Fruit fly (Drosophila melanogaster) whole organism, embryonic: ENCODE results near the gene CG17646.

ENCODE experiments used
- Asciz ChIP-seq: fragments of 200-800 bp; sonication (Bioruptor generic); optimal IDR thresholded peaks from 2 replicates; lab custom pipeline; 2017; ENCODE audit warnings: missing biosample characterization, mild to moderate bottlenecking, missing genetic modification characterization, missing genetic modification reagents
- Blimp-1 ChIP-seq: fragments of 200-800 bp; sonication (Bioruptor generic); optimal IDR thresholded peaks from 3 replicates; lab custom pipeline; 2018; ENCODE audit warnings: missing biosample characterization, missing genetic modification characterization, mild to moderate bottlenecking, moderate library complexity, missing genetic modification reagents
- Bteb2 ChIP-seq: fragments of 200-800 bp; sonication (Bioruptor generic); optimal IDR thresholded peaks from 2 replicates; lab custom pipeline; 2016; ENCODE audit warnings: missing biosample characterization, missing genetic modification characterization
- C15 ChIP-seq: fragments of 200-800 bp; sonication (Bioruptor generic); IDR thresholded peaks from 3 replicates; pipeline ENCODE4 v1.3.6; 2022; ENCODE audit warnings: missing biosample characterization, missing genetic modification characterization
- CG10543 ChIP-seq: fragments of 200-800 bp; sonication (Bioruptor generic); optimal IDR thresholded peaks from 3 replicates; lab custom pipeline; 2017; ENCODE audit warnings: missing biosample characterization, mild to moderate bottlenecking, missing genetic modification characterization, moderate library complexity
- CG15514 ChIP-seq: fragments of 200-800 bp; sonication (Bioruptor generic); optimal IDR thresholded peaks from 3 replicates; lab custom pipeline; 2017; ENCODE audit warnings: missing biosample characterization, missing genetic modification characterization, mild to moderate bottlenecking, moderate library complexity, missing genetic modification reagents
- CG2116 ChIP-seq: fragments of 200-800 bp; sonication (Bioruptor generic); optimal IDR thresholded peaks from 3 replicates; lab custom pipeline; 2018; ENCODE audit warnings: missing biosample characterization, mild to moderate bottlenecking, missing genetic modification characterization
- CG2875 ChIP-seq: fragments of 200-800 bp; sonication (Bioruptor generic); optimal IDR thresholded peaks from 2 replicates; lab custom pipeline; 2017; ENCODE audit warnings: missing biosample characterization, mild to moderate bottlenecking, missing genetic modification characterization, missing genetic modification reagents
- CG3065 ChIP-seq: fragments of 200-800 bp; sonication (Bioruptor generic); optimal IDR thresholded peaks from 2 replicates; lab custom pipeline; 2016; ENCODE audit warnings: missing biosample characterization, missing genetic modification characterization
- CG31365 ChIP-seq: fragments of 200-800 bp; sonication (Bioruptor generic); optimal IDR thresholded peaks from 2 replicates; lab custom pipeline; 2018; ENCODE audit warnings: missing biosample characterization, mild to moderate bottlenecking, missing genetic modification characterization
- CG33557 ChIP-seq: fragments of 200-800 bp; sonication (Bioruptor generic); optimal IDR thresholded peaks from 2 replicates; lab custom pipeline; 2019; ENCODE audit warnings: missing biosample characterization, mild to moderate bottlenecking, missing genetic modification characterization, moderate library complexity
- CG7271 ChIP-seq: fragments of 200-800 bp; sonication (Bioruptor generic); optimal IDR thresholded peaks from 2 replicates; lab custom pipeline; 2018; ENCODE audit warnings: missing biosample characterization, mild to moderate bottlenecking, missing genetic modification characterization, moderate library complexity
- CG7357 ChIP-seq: fragments of 200-800 bp; sonication (Bioruptor generic); IDR thresholded peaks from 3 replicates; pipeline ENCODE4 v1.3.6; 2022; ENCODE audit warnings: missing biosample characterization, missing genetic modification characterization
- CG9609 ChIP-seq: fragments of 200-800 bp; sonication (Bioruptor generic); optimal IDR thresholded peaks from 3 replicates; lab custom pipeline; 2016; ENCODE audit warnings: missing biosample characterization, missing genetic modification characterization
- CHES-1-like ChIP-seq: fragments of 200-800 bp; sonication (Bioruptor generic); optimal IDR thresholded peaks from 2 replicates; lab custom pipeline; 2016; ENCODE audit warnings: missing biosample characterization, missing genetic modification characterization
- Dbx ChIP-seq: fragments of 200-800 bp; sonication (Bioruptor generic); IDR thresholded peaks from 3 replicates; pipeline ENCODE4 v1.3.6; 2022; ENCODE audit warnings: missing biosample characterization, missing genetic modification characterization
- Dip2 ChIP-seq: fragments of 200-800 bp; sonication (Bioruptor generic); IDR thresholded peaks from 2 replicates; pipeline ENCODE4 v1.3.6; 2022; ENCODE audit warnings: missing biosample characterization, missing genetic modification characterization
- Dip3 ChIP-seq: fragments of 200-800 bp; sonication (Bioruptor generic); optimal IDR thresholded peaks from 3 replicates; lab custom pipeline; 2016; ENCODE audit warnings: missing biosample characterization, missing genetic modification characterization
- ERR ChIP-seq: fragments of 200-800 bp; sonication (Bioruptor generic); optimal IDR thresholded peaks from 2 replicates; lab custom pipeline; 2016; ENCODE audit warnings: missing biosample characterization, missing genetic modification characterization
- Ets65A ChIP-seq: fragments of 200-800 bp; sonication (Bioruptor generic); peaks from one replicate; lab custom pipeline; 2016; ENCODE audit warnings: missing biosample characterization, missing genetic modification characterization
- Fer3 ChIP-seq: fragments of 200-800 bp; sonication (Bioruptor generic); optimal IDR thresholded peaks from 2 replicates; lab custom pipeline; 2018; ENCODE audit warnings: missing biosample characterization, mild to moderate bottlenecking, missing genetic modification characterization, moderate library complexity
- HHEX ChIP-seq: fragments of 200-800 bp; sonication (Bioruptor generic); optimal IDR thresholded peaks from 3 replicates; lab custom pipeline; 2017; ENCODE audit warnings: missing biosample characterization, mild to moderate bottlenecking, missing genetic modification characterization, missing genetic modification reagents
- Kr ChIP-seq: fragments of 200-800 bp; sonication (Bioruptor generic); optimal IDR thresholded peaks from 2 replicates; lab custom pipeline; 2017; ENCODE audit warnings: missing biosample characterization, mild to moderate bottlenecking, missing genetic modification characterization
- MTF-1 ChIP-seq: fragments of 200-800 bp; sonication (Bioruptor generic); optimal IDR thresholded peaks from 2 replicates; lab custom pipeline; 2018; ENCODE audit warnings: missing biosample characterization, mild to moderate bottlenecking, missing genetic modification characterization, borderline replicate concordance
- Med ChIP-seq: fragments of 200-800 bp; sonication (Bioruptor generic); peaks from one replicate; lab custom pipeline; 2016; ENCODE audit warnings: missing biosample characterization, missing genetic modification characterization, mild to moderate bottlenecking, inconsistent platforms, moderate library complexity
- Mrtf ChIP-seq: fragments of 200-800 bp; sonication (Bioruptor generic); IDR thresholded peaks from 3 replicates; pipeline ENCODE4 v1.3.6; 2022; ENCODE audit warnings: missing biosample characterization, missing genetic modification characterization
- Myb ChIP-seq: fragments of 200-800 bp; sonication (Bioruptor generic); optimal IDR thresholded peaks from 2 replicates; lab custom pipeline; 2016; ENCODE audit warnings: missing biosample characterization, missing genetic modification characterization
- Pdp1 ChIP-seq, 2 experiments: fragments of 200-800 bp; sonication (Bioruptor generic); optimal IDR thresholded peaks; 3 replicates each; lab custom pipeline; 2016; ENCODE audit warnings: missing biosample characterization in 2 of 2, missing genetic modification characterization in 2 of 2, mild to moderate bottlenecking in 1 of 2, moderate library complexity in 1 of 2
- Sox100B ChIP-seq: fragments of 200-800 bp; sonication (Bioruptor generic); optimal IDR thresholded peaks from 3 replicates; lab custom pipeline; 2018; ENCODE audit warnings: missing biosample characterization, mild to moderate bottlenecking, missing genetic modification characterization
- Xbp1 ChIP-seq: fragments of 200-800 bp; sonication (Bioruptor generic); optimal IDR thresholded peaks from 3 replicates; lab custom pipeline; 2016; ENCODE audit warnings: missing biosample characterization, mild to moderate bottlenecking, missing genetic modification characterization
- ci ChIP-seq: fragments of 200-800 bp; sonication (Bioruptor generic); IDR thresholded peaks from 3 replicates; pipeline ENCODE4 v1.3.6; 2022; ENCODE audit warnings: missing biosample characterization, missing genetic modification characterization
- crol ChIP-seq: fragments of 200-800 bp; sonication (Bioruptor generic); IDR thresholded peaks from 2 replicates; pipeline ENCODE4 v1.3.6; 2022; ENCODE audit warnings: missing biosample characterization, missing genetic modification characterization
- cwo ChIP-seq: fragments of 200-800 bp; sonication (Bioruptor generic); optimal IDR thresholded peaks from 3 replicates; lab custom pipeline; 2017; ENCODE audit warnings: missing biosample characterization, missing genetic modification characterization, mild to moderate bottlenecking, moderate library complexity, missing genetic modification reagents
- danr ChIP-seq: fragments of 200-800 bp; sonication (Bioruptor generic); IDR thresholded peaks from 2 replicates; pipeline ENCODE4 v1.3.6; 2022; ENCODE audit warnings: missing biosample characterization, missing genetic modification characterization
- exex ChIP-seq: fragments of 200-800 bp; sonication (Bioruptor generic); optimal IDR thresholded peaks from 4 replicates; lab custom pipeline; 2018; ENCODE audit warnings: missing biosample characterization, mild to moderate bottlenecking, missing genetic modification characterization, moderate library complexity
- fu2 ChIP-seq: fragments of 200-800 bp; sonication (Bioruptor generic); optimal IDR thresholded peaks from 2 replicates; lab custom pipeline; 2016; ENCODE audit warnings: missing biosample characterization, missing genetic modification characterization
- gcm2 ChIP-seq: fragments of 200-800 bp; sonication (Bioruptor generic); optimal IDR thresholded peaks from 2 replicates; lab custom pipeline; 2016; ENCODE audit warnings: missing biosample characterization, missing genetic modification characterization
- kni ChIP-seq: fragments of 200-800 bp; sonication (Bioruptor generic); optimal IDR thresholded peaks from 3 replicates; lab custom pipeline; 2017; ENCODE audit warnings: mild to moderate bottlenecking, missing biosample characterization, missing genetic modification reagents, missing genetic modification characterization
- mirr ChIP-seq: fragments of 200-800 bp; sonication (Bioruptor generic); optimal IDR thresholded peaks from 3 replicates; lab custom pipeline; 2018; ENCODE audit warnings: missing biosample characterization, mild to moderate bottlenecking, missing genetic modification characterization
- sc ChIP-seq, 3 experiments: fragments of >200 bp in 2 of 3; fragments of 200-800 bp in 1 of 3; sonication (Bioruptor generic) in 1 of 3; optimal IDR thresholded peaks; 2 replicates in 2 of 3; 3 replicates in 1 of 3; lab custom pipeline; 2017; ENCODE audit warnings: mild to moderate bottlenecking in 1 of 3, missing biosample characterization in 1 of 3, missing genetic modification characterization in 1 of 3, missing genetic modification reagents in 1 of 3
- sob ChIP-seq: fragments of 200-800 bp; sonication (Bioruptor generic); IDR thresholded peaks from 2 replicates; pipeline ENCODE4 v1.3.6; 2022; ENCODE audit warnings: missing biosample characterization, missing genetic modification characterization
- stc ChIP-seq: fragments of 200-800 bp; sonication (Bioruptor generic); IDR thresholded peaks from 2 replicates; pipeline ENCODE4 v1.3.6; 2022; ENCODE audit warnings: missing biosample characterization, missing genetic modification characterization
- tio ChIP-seq: fragments of 200-800 bp; sonication (Bioruptor generic); optimal IDR thresholded peaks from 2 replicates; lab custom pipeline; 2017; ENCODE audit warnings: missing biosample characterization, missing genetic modification characterization, inconsistent platforms
- zfh1 ChIP-seq: fragments of 200-800 bp; sonication (Bioruptor generic); IDR thresholded peaks from 3 replicates; pipeline ENCODE4 v1.3.6; 2022; ENCODE audit warnings: missing biosample characterization, missing genetic modification characterization

CG17646 gene

dm6 chr2L:1720846-1721506 lies 11.3 kb upstream of the CG17646 start (continued):
- TF ChIP-seq mirr (GFP tag; lab: Kevin White, UChicago) (peak; percentile 44), sc (optimal IDR thresholded peaks at IDR 0.05; lab: Kevin White, UChicago) (no peak), sc (GFP tag; optimal IDR thresholded peaks at IDR 0.05; lab: Kevin White, UChicago) (no peak), exex (tag; lab: Kevin White, UChicago) (peak; percentile 58), CHES-1-like (GFP tag; lab: Kevin White, UChicago) (no peak), ci (GFP tag; lab: Robert Waterston, UW) (no peak), CG10543 (peak; percentile 34), Blimp-1 (GFP tag; lab: Kevin White, UChicago) (no peak), CG33557 (GFP tag; lab: Kevin White, UChicago) (no peak), crol (GFP tag; lab: Robert Waterston, UW) (peak; percentile 26; the same call in 1 of the 2 replicates), cwo (peak; percentile 81)

DNA sequence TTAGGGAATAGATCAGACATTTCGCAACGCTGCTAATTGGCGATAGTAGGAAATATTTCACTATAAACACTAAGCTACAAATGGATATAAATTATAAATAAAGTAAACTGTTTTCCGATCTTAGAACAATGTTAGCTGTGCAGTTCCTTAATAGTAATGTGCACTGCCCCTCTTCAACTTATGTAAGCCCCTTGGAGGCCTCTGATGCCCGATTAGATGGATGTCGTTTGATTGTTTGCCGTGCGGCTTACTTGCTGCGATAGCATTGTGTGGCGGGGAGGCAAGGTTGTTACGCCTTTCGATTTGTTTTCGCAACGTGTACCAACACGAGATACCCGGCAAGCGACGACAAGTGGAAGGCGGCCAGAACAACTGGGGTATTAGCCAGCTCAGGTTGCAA lies 10.1 kb upstream of the CG17646 start:
- no peak for TF ChIP-seq CG2116 (GFP tag; lab: Kevin White, UChicago)
- 0 out of 2 replicates have a peak, but pooled peaks have one; percentile 10 for TF ChIP-seq stc (GFP tag; lab: Robert Waterston, UW)
- peak; percentile 7 for TF ChIP-seq Med (GFP tag; lab: Kevin White, UChicago)
- no peak for TF ChIP-seq Sox100B (GFP tag; lab: Kevin White, UChicago)
- peak in 1 of 2 experiments; percentile 36 for TF ChIP-seq Pdp1 (GFP tag; optimal IDR thresholded peaks at IDR 0.05; lab: Kevin White, UChicago)
- TF ChIP-seq Ets65A = peak; percentile 15
- TF ChIP-seq gcm2 (GFP tag; lab: Kevin White, UChicago) = no peak
- TF ChIP-seq danr (GFP tag; lab: Robert Waterston, UW) = no peak
- TF ChIP-seq, all 482 proteins: peak for 4

DNA sequence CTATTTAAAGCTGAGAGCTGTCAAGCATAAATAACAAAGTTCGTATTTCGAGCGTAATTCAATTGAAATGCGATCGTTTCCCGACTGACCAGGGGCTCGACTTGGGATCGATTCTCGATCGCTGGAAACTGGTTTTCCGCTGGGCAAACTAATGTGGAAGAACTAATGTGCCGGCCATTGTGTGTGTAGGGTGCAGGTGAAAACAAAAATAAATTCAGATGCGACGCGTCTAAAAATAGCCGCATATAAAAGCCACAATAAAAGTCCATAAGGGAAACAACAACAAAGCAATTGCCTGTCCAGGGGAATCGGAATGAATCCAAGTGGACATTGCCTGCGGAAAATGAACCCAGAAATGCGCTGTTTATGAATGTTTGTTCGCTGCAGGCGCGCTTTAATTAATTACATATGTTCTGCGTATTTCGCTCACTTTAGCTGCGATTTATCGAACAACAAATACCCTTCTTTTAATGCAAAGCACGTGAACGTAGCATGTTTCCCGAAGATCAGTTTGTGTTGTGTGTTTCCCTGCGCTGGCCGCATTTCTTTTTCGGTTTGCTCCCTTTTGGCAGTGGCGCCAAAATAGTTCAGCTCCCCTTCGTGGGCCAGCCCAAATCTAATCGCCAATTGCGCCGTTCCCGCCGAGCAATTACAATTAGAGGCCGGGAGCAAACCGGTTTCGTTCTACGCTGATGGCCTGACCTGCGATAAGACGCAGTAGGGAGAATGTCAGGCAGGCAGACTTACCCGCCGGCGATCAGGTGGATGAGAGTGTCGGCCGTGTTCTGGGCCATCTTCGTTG lies 9.0 kb upstream of the CG17646 start:
- TF ChIP-seq CG7357 (GFP tag; lab: Robert Waterston, UW) = no peak
- no peak for TF ChIP-seq sob (GFP tag; lab: Robert Waterston, UW)
- no peak for TF ChIP-seq Dip3 (GFP tag; lab: Kevin White, UChicago)
- TF ChIP-seq MTF-1 (GFP tag; lab: Kevin White, UChicago) = no peak
- TF ChIP-seq Xbp1 (GFP tag; lab: Kevin White, UChicago) = peak; percentile 13
- TF ChIP-seq Dip2 (GFP tag; lab: Robert Waterston, UW) = no peak
- TF ChIP-seq tio (GFP tag; lab: Kevin White, UChicago) = no peak
- TF ChIP-seq CG33557 (GFP tag; lab: Kevin White, UChicago) = no peak
- no peak for TF ChIP-seq ERR
- TF ChIP-seq Asciz (GFP tag; lab: Kevin White, UChicago) = peak; percentile 14
- no peak for TF ChIP-seq CG15514
- no peak for TF ChIP-seq Kr (GFP tag; lab: Kevin White, UChicago)
- TF ChIP-seq CG7271 (tag; lab: Kevin White, UChicago) = no peak
- TF ChIP-seq CG9609 (GFP tag; lab: Kevin White, UChicago) = no peak
- 0 out of 3 replicates have a peak, but pooled peaks have one; percentile 8 for TF ChIP-seq Dbx (GFP tag; lab: Robert Waterston, UW)
- peak; percentile 66; the same call in 2 of the 3 replicates for TF ChIP-seq ci (GFP tag; lab: Robert Waterston, UW)
- no peak for TF ChIP-seq Mrtf (GFP tag; lab: Robert Waterston, UW)
- TF ChIP-seq HHEX (GFP tag; lab: Kevin White, UChicago) = no peak
- TF ChIP-seq CG3065 = no peak
- peak; percentile 16 for TF ChIP-seq kni (GFP tag; lab: Kevin White, UChicago)
- 0 out of 3 replicates have a peak, but pooled peaks have one; percentile 32 for TF ChIP-seq zfh1 (GFP tag; lab: Robert Waterston, UW)
- TF ChIP-seq fu2 (GFP tag; lab: Kevin White, UChicago) = no peak
- TF ChIP-seq Myb (GFP tag; lab: Kevin White, UChicago) = no peak
- peak; percentile 10 for TF ChIP-seq CG2875
- peak; percentile 11 for TF ChIP-seq Fer3 (tag; lab: Kevin White, UChicago)
- TF ChIP-seq CG31365 (tag; lab: Kevin White, UChicago) = no peak
- no peak for TF ChIP-seq C15
- TF ChIP-seq Bteb2 (GFP tag; lab: Kevin White, UChicago) = no peak
